Fruit fly (Drosophila melanogaster): ENCODE measurements around the gene Dmtn.

DNA sequence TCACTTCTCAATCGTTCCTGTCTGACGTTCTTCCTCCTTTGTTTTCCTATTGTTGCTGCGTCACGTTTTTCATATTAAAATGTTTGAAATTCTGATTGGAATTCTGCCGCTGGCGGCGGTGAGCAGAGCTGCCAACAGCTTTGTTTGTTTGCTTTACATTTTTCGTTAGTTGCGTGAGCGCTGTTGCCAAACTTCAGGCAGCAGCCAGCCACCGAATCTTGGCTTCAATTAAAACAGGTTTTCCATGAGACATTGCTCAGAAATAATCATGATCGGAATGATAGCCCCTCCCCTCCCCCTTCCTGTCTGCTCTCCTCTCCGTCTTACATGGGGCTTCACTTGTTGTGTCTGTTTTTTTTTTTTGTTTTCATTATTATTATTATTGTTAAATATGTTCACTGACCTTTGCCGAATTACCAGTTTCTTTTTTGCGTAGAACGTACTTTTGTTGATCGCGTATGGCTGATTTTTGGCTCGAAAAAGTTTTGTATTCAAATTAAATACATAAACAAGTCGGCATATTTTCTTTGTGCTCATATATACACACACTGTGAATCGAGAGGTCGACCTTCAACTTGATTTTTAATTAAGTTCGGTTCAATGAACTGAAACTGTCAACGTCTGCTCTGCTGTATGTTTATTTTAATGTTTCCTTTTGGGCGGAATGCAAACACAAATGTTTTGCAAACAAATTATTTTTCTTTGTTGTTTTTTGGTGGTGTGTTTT is 20.6 kb upstream of the Dmtn start:
- TF ChIP-seq ttk (optimal IDR thresholded peaks at IDR 0.05) (no peak), psq (optimal IDR thresholded peaks at IDR 0.05) (no peak), h (optimal IDR thresholded peaks at IDR 0.05) (no peak), Myc (optimal IDR thresholded peaks at IDR 0.05) (no peak), Sin3A (optimal IDR thresholded peaks at IDR 0.05) (no peak), insv (optimal IDR thresholded peaks at IDR 0.05) (no peak)
